Fruit fly (Drosophila melanogaster): ENCODE measurements around the gene Mfe2.

Gene Mfe2

DNA sequence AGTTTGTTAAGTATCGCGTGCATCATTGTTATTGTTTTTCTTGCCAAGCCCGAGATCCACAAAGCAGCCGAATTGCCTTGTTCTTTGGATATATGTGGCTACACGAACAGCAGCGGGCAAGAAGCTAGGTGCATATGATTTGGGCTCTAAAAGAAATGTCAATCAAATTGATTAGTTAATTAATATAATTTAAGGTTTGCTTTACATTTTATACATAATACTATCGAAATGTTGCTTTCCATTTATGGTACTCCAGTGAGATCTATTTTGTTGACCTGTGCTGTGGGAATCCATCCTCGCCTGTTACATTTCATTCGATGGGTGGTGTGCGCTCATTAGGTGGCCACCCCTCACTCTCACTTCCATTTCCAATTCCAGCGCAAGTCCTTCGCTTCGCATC is 7.3 kb upstream of the Mfe2 start (continued):
- TF ChIP-seq CG7368 (GFP tag; optimal IDR thresholded peaks at IDR 0.05): peak; percentile 51
- peak; percentile 28 for TF ChIP-seq Sox14 (GFP tag; optimal IDR thresholded peaks at IDR 0.05)
- TF ChIP-seq CG15336 (GFP tag; IDR thresholded peaks at IDR 0.05): peak; percentile 66
- TF ChIP-seq CG8319 (GFP tag; optimal IDR thresholded peaks at IDR 0.05): peak; percentile 40
- peak; percentile 58; the same call in 2 of the 3 replicates for TF ChIP-seq CG8119 (GFP tag; IDR thresholded peaks at IDR 0.05)
- no peak for TF ChIP-seq CG4318 (GFP tag; optimal IDR thresholded peaks at IDR 0.05)
- peak; percentile 54 for TF ChIP-seq lz (GFP tag; optimal IDR thresholded peaks at IDR 0.05)
- TF ChIP-seq Sox15 (GFP tag; optimal IDR thresholded peaks at IDR 0.05): peak; percentile 10
- TF ChIP-seq CG3032 (tag; optimal IDR thresholded peaks at IDR 0.05): peak; percentile 60
- peak; percentile 59 for TF ChIP-seq Eip75B (GFP tag; optimal IDR thresholded peaks at IDR 0.05)

DNA sequence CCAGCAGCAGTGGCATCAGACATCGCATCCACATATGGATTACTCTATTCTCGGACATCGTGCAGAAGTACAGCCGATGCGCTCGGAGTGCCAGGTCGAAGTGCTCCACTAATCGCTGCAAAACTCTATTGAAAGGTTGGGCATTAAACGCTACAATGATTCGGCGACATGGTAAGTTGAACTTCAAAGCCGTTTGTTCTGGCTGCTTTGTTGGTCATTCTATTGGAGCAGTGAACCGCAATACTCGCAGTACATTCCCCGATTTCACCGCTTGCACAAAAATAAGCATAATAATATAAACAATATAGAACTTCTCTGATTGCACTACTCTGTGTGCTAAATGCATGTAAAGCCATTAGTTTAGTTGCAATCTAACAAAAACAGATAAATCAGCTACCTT is 4.3 kb upstream of the Mfe2 start, which contains the start of gene CG12507:
Gene CG12507 (minus strand): TSS at position 101 of the 400 bp plus-strand sequence.
- TF ChIP-seq svp (GFP tag): no peak
- no peak for TF ChIP-seq Ets96B (tag; optimal IDR thresholded peaks at IDR 0.05)
- no peak for TF ChIP-seq CG11762 (GFP tag; optimal IDR thresholded peaks at IDR 0.05; ENCODE audit: insufficient read depth)
- TF ChIP-seq fkh (GFP tag; optimal IDR thresholded peaks at IDR 0.05): no peak
- no peak for TF ChIP-seq CG6808 (GFP tag; optimal IDR thresholded peaks at IDR 0.05)
- no peak for TF ChIP-seq Lpt (GFP tag; optimal IDR thresholded peaks at IDR 0.05)
- TF ChIP-seq CG10631 (GFP tag; optimal IDR thresholded peaks at IDR 0.05): no peak
- TF ChIP-seq CG11294 (GFP tag; IDR thresholded peaks at IDR 0.05): no peak
- no peak for TF ChIP-seq Eip78C (GFP tag)
- no peak for TF ChIP-seq CG3032 (tag; optimal IDR thresholded peaks at IDR 0.05)
- no peak for TF ChIP-seq acj6 (GFP tag; optimal IDR thresholded peaks at IDR 0.05)
- TF ChIP-seq pdm3 (GFP tag; optimal IDR thresholded peaks at IDR 0.05): no peak
- no peak for TF ChIP-seq Sox102F (GFP tag; optimal IDR thresholded peaks at IDR 0.05)
- no peak for TF ChIP-seq CG15336 (GFP tag; IDR thresholded peaks at IDR 0.05)
- no peak for TF ChIP-seq Hr38 (GFP tag; optimal IDR thresholded peaks at IDR 0.05)
- no peak for TF ChIP-seq Gug (GFP tag; IDR thresholded peaks at IDR 0.05)
- no peak for TF ChIP-seq lz (GFP tag; optimal IDR thresholded peaks at IDR 0.05)

DNA sequence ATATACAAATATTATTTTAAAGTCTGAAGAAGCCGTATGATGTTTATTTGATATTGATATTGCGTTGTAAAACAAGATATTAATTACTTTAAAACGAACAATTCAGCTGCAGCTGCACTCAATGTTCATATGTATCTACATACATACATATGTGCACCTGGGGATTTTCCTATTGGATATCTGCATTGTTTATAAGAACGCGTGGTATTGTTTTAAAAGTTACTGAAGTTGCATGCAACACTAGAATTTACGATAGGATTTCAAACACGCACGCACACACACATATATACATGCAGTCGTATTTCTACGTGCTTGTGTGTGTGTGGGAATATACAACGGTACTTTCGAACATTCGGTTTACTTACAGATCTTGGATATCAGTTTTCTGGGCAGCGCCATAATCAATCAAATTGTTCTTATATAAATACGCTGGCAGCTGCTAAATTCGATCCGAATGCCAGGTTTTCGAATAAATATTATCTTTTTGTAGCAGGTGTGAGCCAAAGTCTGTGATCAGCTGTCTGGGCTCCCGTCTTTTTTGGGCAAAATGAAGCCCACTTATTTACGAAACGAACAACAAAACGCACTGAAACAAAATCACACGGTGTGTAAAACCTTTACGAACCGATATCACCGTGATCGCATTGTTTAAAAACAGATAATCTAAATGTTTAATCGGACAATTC is 4.6 kb downstream of the Mfe2 start:
- TF ChIP-seq OdsH (GFP tag; optimal IDR thresholded peaks at IDR 0.05): no peak
- no peak for TF ChIP-seq eg (GFP tag; IDR thresholded peaks at IDR 0.05)
- peak; percentile 11 for TF ChIP-seq Eip78C (GFP tag)

DNA sequence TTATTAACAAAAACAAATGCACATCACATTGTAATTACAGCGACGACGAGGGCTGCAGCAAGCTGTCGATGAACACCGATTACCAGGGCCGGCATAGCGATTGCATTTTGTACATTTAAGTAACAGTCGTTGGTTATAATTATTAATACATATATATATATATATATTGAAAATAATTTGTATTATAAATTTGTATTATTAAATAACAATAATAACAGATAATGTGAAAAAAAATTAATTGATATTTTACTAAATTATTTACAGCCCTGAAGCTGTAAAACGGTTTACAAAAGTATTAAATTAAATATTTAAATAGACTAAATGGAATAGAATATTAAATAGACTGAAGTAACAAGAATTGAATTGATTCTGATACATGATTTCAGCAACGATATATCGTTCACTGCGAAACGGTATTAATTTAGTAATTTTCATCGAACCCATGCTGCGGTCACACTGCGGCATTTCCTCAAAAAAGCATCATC is 5.1 kb downstream of the Mfe2 start, which contains the start of the genes kat80 and Prosalpha4:
Gene kat80 (minus strand): TSS at position 327 of the 485 bp plus-strand sequence.
Gene Prosalpha4 (plus strand): TSS at position 417 of the 485 bp plus-strand sequence.
- no peak for TF ChIP-seq Blimp-1 (GFP tag; optimal IDR thresholded peaks at IDR 0.05)
- peak; percentile 19 for TF ChIP-seq esn (GFP tag; optimal IDR thresholded peaks at IDR 0.05)
- TF ChIP-seq Gug (GFP tag; IDR thresholded peaks at IDR 0.05): no peak
- TF ChIP-seq CG8632 (GFP tag; optimal IDR thresholded peaks at IDR 0.05): peak; percentile 13
- no peak for TF ChIP-seq Eip78C (GFP tag)
- TF ChIP-seq dac (GFP tag; optimal IDR thresholded peaks at IDR 0.05): no peak
- TF ChIP-seq Sox14 (GFP tag; optimal IDR thresholded peaks at IDR 0.05): no peak
- TF ChIP-seq CG34406 (GFP tag; optimal IDR thresholded peaks at IDR 0.05): peak; percentile 43
- TF ChIP-seq dsx (GFP tag; optimal IDR thresholded peaks at IDR 0.05; ENCODE audit: poor library complexity, severe bottlenecking): peak; percentile 69
- no peak for TF ChIP-seq CG6854 (GFP tag; optimal IDR thresholded peaks at IDR 0.05)
- peak; percentile 22 for TF ChIP-seq CG6792 (GFP tag; optimal IDR thresholded peaks at IDR 0.05)
- peak; percentile 28 for TF ChIP-seq CG3032 (tag; optimal IDR thresholded peaks at IDR 0.05)
- TF ChIP-seq acj6 (GFP tag; optimal IDR thresholded peaks at IDR 0.05): peak; percentile 2
- TF ChIP-seq pdm3 (GFP tag; optimal IDR thresholded peaks at IDR 0.05): no peak
- TF ChIP-seq CG15336 (GFP tag; IDR thresholded peaks at IDR 0.05): no peak
- no peak for TF ChIP-seq CG6276 (GFP tag; optimal IDR thresholded peaks at IDR 0.05)
- TF ChIP-seq svp (GFP tag): peak; percentile 45
- TF ChIP-seq achi (GFP tag; optimal IDR thresholded peaks at IDR 0.05): peak; percentile 40
- TF ChIP-seq CG10669 (GFP tag; optimal IDR thresholded peaks at IDR 0.05): peak; percentile 12
- TF ChIP-seq fd59A (GFP tag; optimal IDR thresholded peaks at IDR 0.05): no peak
- no peak for TF ChIP-seq topi (GFP tag; optimal IDR thresholded peaks at IDR 0.05)
- no peak for TF ChIP-seq CG11762 (GFP tag; optimal IDR thresholded peaks at IDR 0.05; ENCODE audit: insufficient read depth)
- no peak for TF ChIP-seq Hr38 (GFP tag; optimal IDR thresholded peaks at IDR 0.05)
- TF ChIP-seq Smox (GFP tag; optimal IDR thresholded peaks at IDR 0.05): no peak
- TF ChIP-seq CG11294 (GFP tag; IDR thresholded peaks at IDR 0.05): no peak
- no peak for TF ChIP-seq CG31627 (GFP tag; optimal IDR thresholded peaks at IDR 0.05)
- TF ChIP-seq CG8319 (GFP tag; optimal IDR thresholded peaks at IDR 0.05): no peak
- TF ChIP-seq salr (GFP tag; optimal IDR thresholded peaks at IDR 0.05): no peak
- 0 out of 3 replicates have a peak, but pooled peaks have one; percentile 36 for TF ChIP-seq eg (GFP tag; IDR thresholded peaks at IDR 0.05)
- TF ChIP-seq Ets96B (tag; optimal IDR thresholded peaks at IDR 0.05): no peak
- TF ChIP-seq CG10631 (GFP tag; optimal IDR thresholded peaks at IDR 0.05): no peak
- no peak for TF ChIP-seq CG9139 (GFP tag; optimal IDR thresholded peaks at IDR 0.05)
